Worm (Caenorhabditis elegans) whole organism, L1 larva: ENCODE results near the gene fbxa-127.
A peak's percentile ranks its signal among the peaks of the same experiment; 100 is the strongest.

Experiments used
- C16A3.4 ChIP-seq: fragments of 150-350 bp; optimal IDR thresholded peaks from 2 replicates; lab custom pipeline; 2014; ENCODE audit warnings: missing biosample characterization, missing genetic modification characterization
- F16B12.6 ChIP-seq: fragments of 150-350 bp; optimal IDR thresholded peaks from 2 replicates; lab custom pipeline; 2014; ENCODE audit warnings: missing biosample characterization, missing genetic modification characterization
- aha-1 ChIP-seq: fragments of 150-350 bp; optimal IDR thresholded peaks from 2 replicates; lab custom pipeline; 2014; ENCODE audit warnings: missing biosample characterization, missing genetic modification characterization
- aly-2 ChIP-seq: fragments of 150-350 bp; optimal IDR thresholded peaks from 2 replicates; lab custom pipeline; 2014; ENCODE audit warnings: missing biosample characterization, missing genetic modification characterization
- blmp-1 ChIP-seq: fragments of 150-350 bp; optimal IDR thresholded peaks from 2 replicates; lab custom pipeline; 2014; ENCODE audit warnings: missing biosample characterization, missing genetic modification characterization
- ceh-82 ChIP-seq, 3 experiments: fragments of 150-350 bp in 1 of 3; sonication (generic microtip) in 2 of 3; optimal IDR thresholded peaks; 2 replicates each; lab custom pipeline; 2014 to 2017; ENCODE audit warnings: missing biosample characterization in 3 of 3, missing genetic modification characterization in 3 of 3
- ces-1 ChIP-seq: fragments of 150-350 bp; optimal IDR thresholded peaks from 2 replicates; lab custom pipeline; 2014; ENCODE audit warnings: missing biosample characterization, missing genetic modification reagents, missing genetic modification characterization
- efl-3 ChIP-seq: fragments of 200-800 bp; sonication (Bioruptor generic); optimal IDR thresholded peaks from 2 replicates; lab custom pipeline; 2018; ENCODE audit warnings: mild to moderate bottlenecking, missing genetic modification characterization, missing compliant biosample characterization
- egl-13 ChIP-seq: sonication (generic microtip); optimal IDR thresholded peaks from 2 replicates; lab custom pipeline; 2016; ENCODE audit warnings: missing genotype, missing genetic modification reagents, missing genetic modification characterization, missing compliant biosample characterization
- egl-27 ChIP-seq, 2 experiments: fragments of 150-350 bp in 1 of 2; sonication (generic microtip); optimal IDR thresholded peaks; 3 replicates each; lab custom pipeline; 2017 to 2018; ENCODE audit warnings: missing biosample characterization in 2 of 2, missing genetic modification characterization in 2 of 2, missing genetic modification reagents in 2 of 2
- elt-2 ChIP-seq: sonication (generic microtip); optimal IDR thresholded peaks from 2 replicates; lab custom pipeline; 2016; ENCODE audit warnings: missing genetic modification characterization, mild to moderate bottlenecking, inconsistent platforms, missing compliant biosample characterization, missing genetic modification reagents
- ets-5 ChIP-seq: fragments of 200-800 bp; sonication (Bioruptor generic); IDR thresholded peaks from 2 replicates; pipeline ENCODE4 v1.3.6; 2022; ENCODE audit warnings: missing genetic modification characterization, missing compliant biosample characterization
- fkh-10 ChIP-seq: sonication (generic microtip); optimal IDR thresholded peaks from 2 replicates; lab custom pipeline; 2017; ENCODE audit warnings: missing biosample characterization, missing genetic modification reagents, missing genetic modification characterization
- fkh-8 ChIP-seq: sonication (generic microtip); optimal IDR thresholded peaks from 2 replicates; lab custom pipeline; 2016; ENCODE audit warnings: mild to moderate bottlenecking, missing genetic modification characterization, missing compliant biosample characterization
- hlh-17 ChIP-seq: fragments of 200-800 bp; sonication (Bioruptor generic); optimal IDR thresholded peaks from 2 replicates; lab custom pipeline; 2018; ENCODE audit warnings: missing genetic modification characterization, mild to moderate bottlenecking, missing compliant biosample characterization, moderate library complexity, borderline replicate concordance
- hpl-2 ChIP-seq: fragments of 150-350 bp; optimal IDR thresholded peaks from 2 replicates; lab custom pipeline; 2014; ENCODE audit warnings: missing biosample characterization, missing genetic modification reagents, missing genetic modification characterization
- irx-1 ChIP-seq: sonication (generic microtip); optimal IDR thresholded peaks from 2 replicates; lab custom pipeline; 2016; ENCODE audit warnings: missing genetic modification characterization, missing compliant biosample characterization
- isw-1 ChIP-seq: fragments of 200-800 bp; sonication (Bioruptor generic); IDR thresholded peaks from 2 replicates; pipeline ENCODE4 v1.3.6; 2022; ENCODE audit warnings: missing genetic modification characterization, missing compliant biosample characterization
- jun-1 ChIP-seq: fragments of 150-350 bp; optimal IDR thresholded peaks from 2 replicates; lab custom pipeline; 2014; ENCODE audit warnings: missing biosample characterization, missing genetic modification reagents, missing genetic modification characterization
- lin-14 ChIP-seq: fragments of 200-800 bp; sonication (Bioruptor generic); optimal IDR thresholded peaks from 2 replicates; lab custom pipeline; 2018; ENCODE audit warnings: mild to moderate bottlenecking, missing genetic modification characterization, moderate library complexity, missing compliant biosample characterization
- lin-15B ChIP-seq: fragments of 150-350 bp; sonication (generic microtip); optimal IDR thresholded peaks from 3 replicates; lab custom pipeline; 2014; ENCODE audit warnings: missing biosample characterization, missing genetic modification characterization
- lin-35 ChIP-seq, 2 experiments: fragments of 150-350 bp; optimal IDR thresholded peaks; 2 replicates each; lab custom pipeline; 2014; ENCODE audit warnings: missing biosample characterization in 2 of 2, missing genetic modification characterization in 2 of 2, missing genetic modification reagents in 2 of 2
- nhr-12 ChIP-seq: sonication (generic microtip); optimal IDR thresholded peaks from 2 replicates; lab custom pipeline; 2017; ENCODE audit warnings: missing biosample characterization, missing genetic modification characterization
- nhr-19 ChIP-seq: fragments of 200-800 bp; sonication (Bioruptor generic); conservative IDR thresholded peaks from 2 replicates; pipeline ENCODE4 v1.3.6; 2022; ENCODE audit warnings: missing genetic modification characterization, missing compliant biosample characterization
- nhr-20 ChIP-seq: sonication (generic microtip); optimal IDR thresholded peaks from 2 replicates; lab custom pipeline; 2016; ENCODE audit warnings: mild to moderate bottlenecking, missing genetic modification characterization, missing compliant biosample characterization
- nhr-47 ChIP-seq: sonication (generic microtip); optimal IDR thresholded peaks from 2 replicates; lab custom pipeline; 2016; ENCODE audit warnings: mild to moderate bottlenecking, missing genetic modification characterization, moderate library complexity, missing compliant biosample characterization
- nhr-71 ChIP-seq: sonication (generic microtip); optimal IDR thresholded peaks from 2 replicates; lab custom pipeline; 2016; ENCODE audit warnings: mild to moderate bottlenecking, missing genetic modification characterization, moderate library complexity, missing compliant biosample characterization
- nhr-85 ChIP-seq: sonication (generic microtip); peaks from one replicate; lab custom pipeline; 2016; ENCODE audit warnings: missing genetic modification characterization, inconsistent platforms, missing compliant biosample characterization
- pqm-1 ChIP-seq: sonication (generic microtip); optimal IDR thresholded peaks from 3 replicates; lab custom pipeline; 2017; ENCODE audit warnings: missing biosample characterization, missing genetic modification characterization
- rnt-1 ChIP-seq: sonication (generic microtip); optimal IDR thresholded peaks from 2 replicates; lab custom pipeline; 2016; ENCODE audit warnings: mild to moderate bottlenecking, missing genetic modification characterization, moderate library complexity, missing compliant biosample characterization
- skn-1 ChIP-seq: fragments of 150-350 bp; optimal IDR thresholded peaks from 2 replicates; lab custom pipeline; 2014; ENCODE audit warnings: missing biosample characterization, missing genetic modification characterization
- snu-23 ChIP-seq: sonication (generic microtip); optimal IDR thresholded peaks from 2 replicates; lab custom pipeline; 2016; ENCODE audit warnings: missing genetic modification characterization, missing compliant biosample characterization
- sox-4 ChIP-seq: sonication (generic microtip); optimal IDR thresholded peaks from 2 replicates; lab custom pipeline; 2016; ENCODE audit warnings: missing genetic modification characterization, missing compliant biosample characterization
- tlp-1 ChIP-seq: fragments of 150-350 bp; optimal IDR thresholded peaks from 2 replicates; lab custom pipeline; 2014; ENCODE audit warnings: missing biosample characterization, missing genetic modification characterization
- unc-130 ChIP-seq: fragments of 150-350 bp; optimal IDR thresholded peaks from 2 replicates; lab custom pipeline; 2017; ENCODE audit warnings: missing biosample characterization, missing genetic modification characterization, inconsistent platforms
- unc-30 ChIP-seq: sonication (generic microtip); optimal IDR thresholded peaks from 2 replicates; lab custom pipeline; 2017; ENCODE audit warnings: missing biosample characterization, missing genetic modification characterization
- unc-86 ChIP-seq: sonication (generic microtip); optimal IDR thresholded peaks from 2 replicates; lab custom pipeline; 2016; ENCODE audit warnings: missing genetic modification characterization, missing compliant biosample characterization
- ztf-11 ChIP-seq, 2 experiments: sonication (generic microtip); optimal IDR thresholded peaks; 2 replicates each; lab custom pipeline; 2016 to 2017; ENCODE audit warnings: missing genetic modification characterization in 2 of 2, missing biosample characterization in 1 of 2, missing compliant biosample characterization in 1 of 2

The fbxa-127 gene

ce11 chrV:16713797-16714196 lies 14.7 kb upstream of the fbxa-127 start:
- TF ChIP-seq isw-1 (GFP tag; lab: Robert Waterston, UW), result no peak
- TF ChIP-seq nhr-47, result no peak
- TF ChIP-seq nhr-12, result no peak
- TF ChIP-seq lin-14 (GFP tag; lab: Kevin White, UChicago), result no peak
- TF ChIP-seq ets-5 (GFP tag; lab: Robert Waterston, UW), result no peak
- no peak for TF ChIP-seq efl-3 (GFP tag; lab: Kevin White, UChicago)
- TF ChIP-seq skn-1 (tag; lab: Kevin White, UChicago), result no peak
- TF ChIP-seq, all 84 proteins: peak for 0

ce11 chrV:16716574-16716973 lies 12.0 kb upstream of the fbxa-127 start, which contains the start of gene srh-137:
srh-137 (minus strand) TSS chrV:16716674.
- no peak for TF ChIP-seq lin-35 (GFP tag; optimal IDR thresholded peaks at IDR 0.05; lab: Kevin White, UChicago)
- TF ChIP-seq unc-86 (tag; lab: Kevin White, UChicago), result no peak
- no peak for TF ChIP-seq pqm-1 (tag; lab: Kevin White, UChicago)
- TF ChIP-seq rnt-1 (tag; lab: Kevin White, UChicago), result no peak
- no peak for TF ChIP-seq ztf-11 (tag; optimal IDR thresholded peaks at IDR 0.05; lab: Kevin White, UChicago)
- no peak for TF ChIP-seq nhr-19 (GFP tag; lab: Robert Waterston, UW)
- TF ChIP-seq ces-1 (GFP tag; lab: Kevin White, UChicago), result no peak

- TF ChIP-seq sox-4, result no peak
- TF ChIP-seq hlh-17, result no peak
- no peak for TF ChIP-seq ets-5 (GFP tag; lab: Robert Waterston, UW)
- no peak for TF ChIP-seq blmp-1 (tag; lab: Kevin White, UChicago)
- no peak for TF ChIP-seq unc-30 (tag; lab: Kevin White, UChicago)
- no peak for TF ChIP-seq C16A3.4 (tag; lab: Kevin White, UChicago)
- no peak for TF ChIP-seq lin-15B (tag; lab: Kevin White, UChicago)
- no peak for TF ChIP-seq unc-86 (tag; lab: Kevin White, UChicago)
- no peak for TF ChIP-seq unc-130 (tag; lab: Kevin White, UChicago)
- TF ChIP-seq fkh-10 (GFP tag; lab: Kevin White, UChicago), result no peak
Observed at ce11 chrV:16723744-16724143, 4.8 kb upstream of the fbxa-127 start, which contains the start of gene nhr-112. nhr-112 (minus strand) TSS chrV:16723844.

ce11 chrV:16724574-16724973 lies 4.0 kb upstream of the fbxa-127 start:
- TF ChIP-seq elt-2 (tag; lab: Kevin White, UChicago) (no peak), egl-27 (tag; optimal IDR thresholded peaks at IDR 0.05; lab: Kevin White, UChicago) (peak in 1 of 2 experiments; percentile 17), skn-1 (tag; lab: Kevin White, UChicago) (peak; percentile 8), nhr-20 (tag; lab: Kevin White, UChicago) (peak; percentile 25), fkh-8 (tag; lab: Kevin White, UChicago) (no peak)

- TF ChIP-seq aha-1 (tag; lab: Kevin White, UChicago), result no peak
- TF ChIP-seq egl-13 (tag; lab: Kevin White, UChicago), result no peak
- TF ChIP-seq nhr-71, result peak; percentile 45
- peak in 1 of 2 experiments; percentile 39 for TF ChIP-seq lin-35 (GFP tag; optimal IDR thresholded peaks at IDR 0.05; lab: Kevin White, UChicago)
- peak; percentile 22 for TF ChIP-seq nhr-85 (tag; lab: Kevin White, UChicago)
- TF ChIP-seq snu-23, result no peak
- no peak for TF ChIP-seq aly-2 (tag; lab: Kevin White, UChicago)
- TF ChIP-seq tlp-1 (tag; lab: Kevin White, UChicago), result no peak
- no peak for TF ChIP-seq hlh-17
- no peak for TF ChIP-seq irx-1 (tag; lab: Kevin White, UChicago)
- peak in 1 of 3 experiments; percentile 31 for TF ChIP-seq ceh-82 (tag; optimal IDR thresholded peaks at IDR 0.05; lab: Kevin White, UChicago)
- no peak for TF ChIP-seq sox-4
- TF ChIP-seq ces-1 (GFP tag; lab: Kevin White, UChicago), result no peak
- peak; percentile 58 for TF ChIP-seq nhr-20 (tag; lab: Kevin White, UChicago)
- peak; percentile 65 for TF ChIP-seq elt-2 (tag; lab: Kevin White, UChicago)
- peak; percentile 23 for TF ChIP-seq jun-1 (tag; lab: Kevin White, UChicago)
- TF ChIP-seq hpl-2, result no peak
- TF ChIP-seq F16B12.6 (tag; lab: Kevin White, UChicago), result no peak
Observed at ce11 chrV:16725955-16726354, 2.6 kb upstream of the fbxa-127 start.
